Fruit fly (Drosophila melanogaster): ENCODE results near the gene CG2260.

CG2260 gene

dm6 chrX:8125224-8125649, 4.3 kb upstream of the CG2260 start (continued):
- TF ChIP-seq tgo (GFP tag; IDR thresholded peaks at IDR 0.05) (peak; percentile 36; the same call in 2 of the 3 replicates), kni (GFP tag; optimal IDR thresholded peaks at IDR 0.05) (no peak), dimm (GFP tag; IDR thresholded peaks at IDR 0.05) (peak; percentile 39; the same call in 1 of the 2 replicates), zf30C (GFP tag; optimal IDR thresholded peaks at IDR 0.05) (no peak), H2.0 (GFP tag; IDR thresholded peaks at IDR 0.05) (no peak), Chrac-16 (GFP tag; optimal IDR thresholded peaks at IDR 0.05) (no peak), grn (GFP tag; optimal IDR thresholded peaks at IDR 0.05) (no peak), CG13296 (GFP tag; optimal IDR thresholded peaks at IDR 0.05) (peak; percentile 28), Max (GFP tag; optimal IDR thresholded peaks at IDR 0.05) (peak; percentile 8), CG12769 (tag; optimal IDR thresholded peaks at IDR 0.05) (no peak), nerfin-1 (tag; optimal IDR thresholded peaks at IDR 0.05) (peak; percentile 43), hkb (optimal IDR thresholded peaks at IDR 0.05) (no peak), hkb (GFP tag; IDR thresholded peaks at IDR 0.05) (0 out of 2 replicates have a peak, but pooled peaks have one; percentile 49), CG16779 (GFP tag; IDR thresholded peaks at IDR 0.05) (no peak), E2f1 (GFP tag; IDR thresholded peaks at IDR 0.05) (0 out of 2 replicates have a peak, but pooled peaks have one; percentile 42), CG11695 (GFP tag; IDR thresholded peaks at IDR 0.05) (no peak), her (GFP tag; optimal IDR thresholded peaks at IDR 0.05) (no peak), CG18262 (tag; optimal IDR thresholded peaks at IDR 0.05) (peak; percentile 85), dati (GFP tag; IDR thresholded peaks at IDR 0.05) (no peak), nerfin-2 (GFP tag; IDR thresholded peaks at IDR 0.05; ENCODE audit: partially characterized antibody) (no peak), CG16813 (GFP tag; IDR thresholded peaks at IDR 0.05; ENCODE audit: partially characterized antibody) (no peak), CTCF (GFP tag; optimal IDR thresholded peaks at IDR 0.05) (no peak), CG8388 (GFP tag; optimal IDR thresholded peaks at IDR 0.05) (peak; percentile 62), H15 (GFP tag; IDR thresholded peaks at IDR 0.05) (0 out of 3 replicates have a peak, but pooled peaks have one; percentile 50), mirr (GFP tag; optimal IDR thresholded peaks at IDR 0.05) (no peak), maf-S (GFP tag; optimal IDR thresholded peaks at IDR 0.05) (no peak), nmo (GFP tag; optimal IDR thresholded peaks at IDR 0.05) (peak; percentile 81), CG11456 (GFP tag; IDR thresholded peaks at IDR 0.05) (no peak), Ssrp (tag; optimal IDR thresholded peaks at IDR 0.05) (peak; percentile 74), bigmax (GFP tag; optimal IDR thresholded peaks at IDR 0.05) (no peak), CG32767 (GFP tag; IDR thresholded peaks at IDR 0.05) (peak; percentile 43; the same call in 1 of the 2 replicates), CG7786 (GFP tag; optimal IDR thresholded peaks at IDR 0.05) (no peak), Ets65A (GFP tag) (peak; percentile 65), CG8290 (GFP tag; optimal IDR thresholded peaks at IDR 0.05) (no peak), CG8290 (tag; optimal IDR thresholded peaks at IDR 0.05) (no peak), Mrtf (GFP tag; IDR thresholded peaks at IDR 0.05) (no peak), CG2875 (GFP tag; optimal IDR thresholded peaks at IDR 0.05) (peak; percentile 41), CG1024 (GFP tag; IDR thresholded peaks at IDR 0.05) (no peak), da (GFP tag; optimal IDR thresholded peaks at IDR 0.05) (no peak), CG4360 (GFP tag; IDR thresholded peaks at IDR 0.05) (no peak), CG12219 (GFP tag; optimal IDR thresholded peaks at IDR 0.05) (no peak), Hr3 (GFP tag; optimal IDR thresholded peaks at IDR 0.05) (peak; percentile 57), stwl (tag; optimal IDR thresholded peaks at IDR 0.05) (no peak), CG3281 (GFP tag; optimal IDR thresholded peaks at IDR 0.05) (peak; percentile 15), gsb-n (tag; optimal IDR thresholded peaks at IDR 0.05) (peak; percentile 63), CG2129 (GFP tag; IDR thresholded peaks at IDR 0.05; ENCODE audit: partially characterized antibody) (no peak), CG14710 (tag; optimal IDR thresholded peaks at IDR 0.05) (peak; percentile 55), pho (GFP tag; optimal IDR thresholded peaks at IDR 0.05) (no peak), prd (optimal IDR thresholded peaks at IDR 0.05) (no peak), prd (GFP tag; IDR thresholded peaks at IDR 0.05) (peak; percentile 71; the same call in 2 of the 3 replicates), CG17361 (GFP tag; IDR thresholded peaks at IDR 0.05) (peak; percentile 81; the same call in 2 of the 3 replicates), ac (GFP tag; optimal IDR thresholded peaks at IDR 0.05) (no peak), CG15696 (tag; optimal IDR thresholded peaks at IDR 0.05) (peak; percentile 29)

Measured in whole organism, embryonic.